Worm (Caenorhabditis elegans) whole organism, early embryonic: ENCODE measurements around the gene cyp-14A3.

Source experiments
- B0310.2 ChIP-seq: sonication (generic microtip); optimal IDR thresholded peaks from 2 replicates; lab custom pipeline; 2016; ENCODE audit warnings: mild to moderate bottlenecking, missing genetic modification characterization, missing compliant biosample characterization
- F13C5.2 ChIP-seq: sonication (generic microtip); optimal IDR thresholded peaks from 2 replicates; lab custom pipeline; 2017; ENCODE audit warnings: mild to moderate bottlenecking, missing genetic modification characterization, inconsistent platforms, missing compliant biosample characterization
- aly-1 ChIP-seq: sonication (generic microtip); optimal IDR thresholded peaks from 2 replicates; lab custom pipeline; 2016; ENCODE audit warnings: missing genetic modification characterization, missing compliant biosample characterization
- ama-1 ChIP-seq: fragments of 150-350 bp; optimal IDR thresholded peaks from 2 replicates; lab custom pipeline; 2014
- ceh-13 ChIP-seq: fragments of 200-800 bp; sonication (Bioruptor generic); optimal IDR thresholded peaks from 2 replicates; lab custom pipeline; 2018; ENCODE audit warnings: mild to moderate bottlenecking, missing genetic modification characterization, missing compliant biosample characterization
- ceh-36 ChIP-seq: sonication (generic microtip); optimal IDR thresholded peaks from 2 replicates; lab custom pipeline; 2016; ENCODE audit warnings: missing genetic modification characterization, inconsistent platforms, missing compliant biosample characterization
- ets-7 ChIP-seq: sonication (generic microtip); optimal IDR thresholded peaks from 2 replicates; lab custom pipeline; 2016; ENCODE audit warnings: missing genotype, missing genetic modification characterization, missing compliant biosample characterization
- flt-1 ChIP-seq: fragments of 200-800 bp; sonication (Bioruptor generic); IDR thresholded peaks from 2 replicates; pipeline ENCODE4 v1.3.6; 2022; ENCODE audit warnings: missing genetic modification characterization, missing compliant biosample characterization
- hmbx-1 ChIP-seq: sonication (generic microtip); optimal IDR thresholded peaks from 2 replicates; lab custom pipeline; 2016; ENCODE audit warnings: mild to moderate bottlenecking, missing genetic modification characterization, missing compliant biosample characterization
- hmg-4 ChIP-seq: fragments of 200-800 bp; sonication (Bioruptor generic); optimal IDR thresholded peaks from 2 replicates; lab custom pipeline; 2018; ENCODE audit warnings: mild to moderate bottlenecking, missing genetic modification characterization, missing compliant biosample characterization
- hnd-1 ChIP-seq: sonication (generic microtip); optimal IDR thresholded peaks from 2 replicates; lab custom pipeline; 2016; ENCODE audit warnings: missing genetic modification characterization, missing compliant biosample characterization
- pes-1 ChIP-seq: fragments of 200-800 bp; sonication (Bioruptor generic); IDR thresholded peaks from 2 replicates; pipeline ENCODE4 v1.3.6; 2022; ENCODE audit warnings: missing genetic modification reagents, missing genetic modification characterization, missing compliant biosample characterization
- scrt-1 ChIP-seq: fragments of 200-800 bp; sonication (Bioruptor generic); IDR thresholded peaks from 2 replicates; pipeline ENCODE4 v1.3.6; 2022; ENCODE audit warnings: missing genetic modification characterization, missing compliant biosample characterization
- sea-1 ChIP-seq: fragments of 200-800 bp; sonication (Bioruptor generic); conservative IDR thresholded peaks from 2 replicates; pipeline ENCODE4 v1.3.6; 2022; ENCODE audit warnings: missing genetic modification characterization, missing compliant biosample characterization
- tbx-11 ChIP-seq: fragments of 200-800 bp; sonication (Bioruptor generic); IDR thresholded peaks from 2 replicates; pipeline ENCODE4 v1.3.6; 2022; ENCODE audit warnings: missing genetic modification characterization, missing compliant biosample characterization
- tbx-37 ChIP-seq: fragments of 200-800 bp; sonication (Bioruptor generic); conservative IDR thresholded peaks from 2 replicates; pipeline ENCODE4 v1.3.6; 2022; ENCODE audit warnings: missing genetic modification reagents, missing genetic modification characterization, missing compliant biosample characterization
- tra-4 ChIP-seq: sonication (generic microtip); optimal IDR thresholded peaks from 2 replicates; lab custom pipeline; 2017; ENCODE audit warnings: missing genetic modification characterization, missing compliant biosample characterization

Gene cyp-14A3

ce11 chrX:13311641-13312423 lies 37.8 kb upstream of the cyp-14A3 start, which contains the start of gene F46G10.1:
Gene F46G10.1, minus strand, starts transcription at chrX:13311755.
- TF ChIP-seq sea-1 (GFP tag; lab: Robert Waterston, UW) = no peak
- TF ChIP-seq B0310.2 (tag; lab: Kevin White, UChicago) = no peak
- TF ChIP-seq tra-4 (tag; lab: Kevin White, UChicago) = no peak
- TF ChIP-seq ceh-13 (GFP tag; lab: Kevin White, UChicago) = no peak
- no peak for TF ChIP-seq ama-1
- no peak for TF ChIP-seq flt-1 (GFP tag; lab: Robert Waterston, UW)
- no peak for TF ChIP-seq hmg-4 (GFP tag; lab: Kevin White, UChicago)
- no peak for TF ChIP-seq hmbx-1 (tag; lab: Kevin White, UChicago)
- no peak for TF ChIP-seq tbx-37 (GFP tag; lab: Robert Waterston, UW)
- no peak for TF ChIP-seq pes-1 (GFP tag; lab: Robert Waterston, UW)
- no peak for TF ChIP-seq F13C5.2 (tag; lab: Kevin White, UChicago)
- TF ChIP-seq ceh-36 = no peak
- no peak for TF ChIP-seq ets-7 (tag; lab: Kevin White, UChicago)

ce11 chrX:13310763-13311162 lies 36.8 kb upstream of the cyp-14A3 start:
- TF ChIP-seq ceh-36 (no peak), aly-1 (tag; lab: Kevin White, UChicago) (no peak), tra-4 (tag; lab: Kevin White, UChicago) (no peak)

- TF ChIP-seq scrt-1 (GFP tag; lab: Robert Waterston, UW) (no peak), hmbx-1 (tag; lab: Kevin White, UChicago) (no peak), hnd-1 (tag; lab: Kevin White, UChicago) (no peak), F13C5.2 (tag; lab: Kevin White, UChicago) (no peak), aly-1 (tag; lab: Kevin White, UChicago) (no peak), tbx-11 (GFP tag; lab: Robert Waterston, UW) (no peak), pes-1 (GFP tag; lab: Robert Waterston, UW) (no peak), ama-1 (no peak), hmg-4 (GFP tag; lab: Kevin White, UChicago) (no peak), tbx-37 (GFP tag; lab: Robert Waterston, UW) (no peak), flt-1 (GFP tag; lab: Robert Waterston, UW) (no peak)
These were observed 34.7 kb upstream of the cyp-14A3 start, which contains the start of gene srxa-8 for ce11 chrX:13308745-13309144. Gene srxa-8, minus strand, starts transcription at chrX:13308845.

ce11 chrX:13307852-13308251 lies 33.9 kb upstream of the cyp-14A3 start:
- TF ChIP-seq hmg-4 (GFP tag; lab: Kevin White, UChicago) (no peak), B0310.2 (tag; lab: Kevin White, UChicago) (no peak), hmbx-1 (tag; lab: Kevin White, UChicago) (no peak), tra-4 (tag; lab: Kevin White, UChicago) (no peak), pes-1 (GFP tag; lab: Robert Waterston, UW) (0 out of 2 replicates have a peak, but pooled peaks have one; percentile 21)

- TF ChIP-seq tbx-37 (GFP tag; lab: Robert Waterston, UW) = peak; percentile 95
- peak; percentile 73 for TF ChIP-seq ets-7 (tag; lab: Kevin White, UChicago)
- TF ChIP-seq F13C5.2 (tag; lab: Kevin White, UChicago) = peak; percentile 94
- TF ChIP-seq aly-1 (tag; lab: Kevin White, UChicago) = peak; percentile 85
- peak; percentile 89 for TF ChIP-seq hnd-1 (tag; lab: Kevin White, UChicago)
- TF ChIP-seq hmg-4 (GFP tag; lab: Kevin White, UChicago) = no peak
- peak; percentile 93 for TF ChIP-seq sea-1 (GFP tag; lab: Robert Waterston, UW)
- peak; percentile 94 for TF ChIP-seq ceh-36
- peak; percentile 95 for TF ChIP-seq flt-1 (GFP tag; lab: Robert Waterston, UW)
- TF ChIP-seq pes-1 (GFP tag; lab: Robert Waterston, UW) = peak; percentile 95
- TF ChIP-seq B0310.2 (tag; lab: Kevin White, UChicago) = peak; percentile 80
- no peak for TF ChIP-seq ama-1
- peak; percentile 95 for TF ChIP-seq scrt-1 (GFP tag; lab: Robert Waterston, UW)
- peak; percentile 92 for TF ChIP-seq ceh-13 (GFP tag; lab: Kevin White, UChicago)
- TF ChIP-seq tra-4 (tag; lab: Kevin White, UChicago) = peak; percentile 90
- peak; percentile 86 for TF ChIP-seq hmbx-1 (tag; lab: Kevin White, UChicago)
- peak; percentile 97 for TF ChIP-seq tbx-11 (GFP tag; lab: Robert Waterston, UW)
These were observed 33.0 kb upstream of the cyp-14A3 start for ce11 chrX:13306869-13307446.

- TF ChIP-seq scrt-1 (GFP tag; lab: Robert Waterston, UW) (no peak), pes-1 (GFP tag; lab: Robert Waterston, UW) (no peak), hmg-4 (GFP tag; lab: Kevin White, UChicago) (no peak), B0310.2 (tag; lab: Kevin White, UChicago) (no peak), F13C5.2 (tag; lab: Kevin White, UChicago) (no peak)
These were observed 31.8 kb upstream of the cyp-14A3 start, which contains the start of gene srd-43 for ce11 chrX:13305779-13306178. Gene srd-43, minus strand, starts transcription at chrX:13305844.

ce11 chrX:13303357-13303756 lies 29.4 kb upstream of the cyp-14A3 start, which contains the start of gene srd-42:
Gene srd-42, minus strand, starts transcription at chrX:13303457.
- TF ChIP-seq B0310.2 (tag; lab: Kevin White, UChicago) (no peak), hmg-4 (GFP tag; lab: Kevin White, UChicago) (no peak), ets-7 (tag; lab: Kevin White, UChicago) (no peak), sea-1 (GFP tag; lab: Robert Waterston, UW) (no peak), ceh-36 (no peak)
